Fruit fly (Drosophila melanogaster): ENCODE results near the gene RpL8.

RpL8 gene

DNA sequence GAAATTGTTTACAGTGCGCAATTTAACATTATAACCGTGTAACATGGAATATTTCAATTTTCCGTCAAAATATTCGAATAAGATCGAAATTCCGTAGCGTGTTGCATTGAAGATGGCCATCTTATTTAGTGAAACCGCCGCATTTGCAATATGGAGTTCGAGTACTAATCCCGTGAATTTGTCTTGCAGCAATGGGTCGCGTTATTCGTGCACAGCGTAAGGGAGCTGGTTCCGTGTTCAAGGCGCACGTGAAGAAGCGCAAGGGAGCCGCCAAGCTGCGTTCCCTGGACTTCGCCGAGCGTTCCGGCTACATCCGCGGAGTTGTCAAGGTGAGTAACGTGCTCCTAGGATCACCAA is 284 bp downstream of the RpL8 start:
- TF ChIP-seq Mnt (GFP tag; optimal IDR thresholded peaks at IDR 0.05) (peak; percentile 31), Crg-1 (GFP tag; optimal IDR thresholded peaks at IDR 0.05) (no peak)

DNA sequence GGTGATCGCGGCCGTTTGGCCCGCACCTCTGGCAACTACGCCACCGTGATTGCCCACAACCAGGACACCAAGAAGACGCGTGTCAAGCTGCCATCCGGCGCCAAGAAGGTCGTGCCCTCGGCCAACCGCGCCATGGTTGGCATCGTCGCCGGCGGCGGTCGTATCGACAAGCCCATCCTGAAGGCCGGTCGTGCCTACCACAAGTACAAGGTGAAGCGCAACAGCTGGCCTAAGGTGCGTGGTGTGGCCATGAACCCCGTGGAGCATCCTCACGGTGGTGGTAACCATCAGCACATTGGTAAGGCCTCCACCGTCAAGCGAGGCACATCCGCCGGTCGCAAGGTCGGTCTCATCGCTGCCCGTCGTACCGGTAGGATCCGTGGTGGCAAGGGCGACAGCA is 1.1 kb downstream of the RpL8 start:
- no peak for TF ChIP-seq Clk (GFP tag; optimal IDR thresholded peaks at IDR 0.05)
- TF ChIP-seq CG12768 (GFP tag; optimal IDR thresholded peaks at IDR 0.05): no peak
- TF ChIP-seq CG7045 (GFP tag; optimal IDR thresholded peaks at IDR 0.05): no peak
- no peak for TF ChIP-seq CG5204 (GFP tag; optimal IDR thresholded peaks at IDR 0.05)
- no peak for TF ChIP-seq bab1 (GFP tag; optimal IDR thresholded peaks at IDR 0.05)
- no peak for TF ChIP-seq CG33017 (tag; optimal IDR thresholded peaks at IDR 0.05)
- no peak for TF ChIP-seq CG7101 (tag; optimal IDR thresholded peaks at IDR 0.05)
- TF ChIP-seq Crg-1 (GFP tag; optimal IDR thresholded peaks at IDR 0.05): no peak

DNA sequence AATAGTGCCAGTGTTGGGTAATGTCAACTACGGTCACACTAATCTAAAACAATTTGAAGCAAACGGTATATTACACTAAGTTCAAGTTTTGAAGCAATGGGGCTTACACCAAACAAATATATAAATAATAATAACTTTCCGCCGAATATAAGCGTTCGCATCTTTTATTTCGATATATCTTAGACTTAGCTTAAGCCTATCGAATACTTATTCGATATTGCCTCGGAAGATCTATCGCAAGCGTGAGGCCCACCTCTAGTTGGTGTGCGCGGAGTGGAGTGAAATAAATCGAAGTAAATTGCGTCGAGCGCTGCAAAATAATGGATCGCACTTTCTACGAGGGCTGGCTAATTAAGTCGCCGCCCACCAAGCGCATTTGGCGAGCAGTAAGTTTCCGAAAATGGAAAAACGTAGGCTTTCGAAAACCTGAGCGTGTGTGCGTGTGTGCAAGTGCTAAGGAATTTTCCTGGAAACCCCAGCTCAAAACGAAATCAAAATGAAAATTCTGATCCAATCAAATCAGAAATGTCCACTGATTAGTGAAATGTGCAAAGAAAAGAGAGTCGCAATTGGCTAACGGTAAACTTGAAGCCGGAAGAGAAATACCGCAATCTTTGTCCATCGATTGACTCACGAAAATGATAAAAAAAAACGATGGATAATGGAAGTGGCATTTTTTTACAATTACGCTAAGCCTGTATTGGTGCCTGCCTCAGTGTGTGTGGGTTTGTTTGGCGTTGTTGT is 2.1 kb downstream of the RpL8 start, which contains the start of gene dos:
dos (plus strand) TSS at position 248 of the 744 bp plus-strand sequence.
- TF ChIP-seq toe (GFP tag; optimal IDR thresholded peaks at IDR 0.05) (peak; percentile 81), Hr96 (GFP tag; optimal IDR thresholded peaks at IDR 0.05) (peak; percentile 30), cnc (optimal IDR thresholded peaks at IDR 0.05) (no peak), ovo (GFP tag; optimal IDR thresholded peaks at IDR 0.05) (peak; percentile 69), CG1620 (GFP tag; optimal IDR thresholded peaks at IDR 0.05) (peak; percentile 84), CG33017 (tag; optimal IDR thresholded peaks at IDR 0.05) (peak; percentile 27), Crg-1 (GFP tag; optimal IDR thresholded peaks at IDR 0.05) (peak; percentile 76), CG12768 (GFP tag; optimal IDR thresholded peaks at IDR 0.05) (peak; percentile 4), pad (GFP tag; optimal IDR thresholded peaks at IDR 0.05) (peak; percentile 53), CG7101 (tag; optimal IDR thresholded peaks at IDR 0.05) (peak; percentile 75), bab1 (GFP tag; optimal IDR thresholded peaks at IDR 0.05) (peak; percentile 56), CG7045 (GFP tag; optimal IDR thresholded peaks at IDR 0.05) (peak; percentile 49), Mnt (GFP tag; optimal IDR thresholded peaks at IDR 0.05) (peak; percentile 72), CG5204 (GFP tag; optimal IDR thresholded peaks at IDR 0.05) (no peak), kay (GFP tag; ENCODE audit: borderline replicate concordance) (no peak), CG11617 (GFP tag; optimal IDR thresholded peaks at IDR 0.05) (peak; percentile 49), cic (GFP tag; optimal IDR thresholded peaks at IDR 0.05) (no peak), Clk (GFP tag; optimal IDR thresholded peaks at IDR 0.05) (peak; percentile 56), tj (GFP tag; optimal IDR thresholded peaks at IDR 0.05) (no peak), CG14711 (tag; optimal IDR thresholded peaks at IDR 0.05) (peak; percentile 54)

DNA sequence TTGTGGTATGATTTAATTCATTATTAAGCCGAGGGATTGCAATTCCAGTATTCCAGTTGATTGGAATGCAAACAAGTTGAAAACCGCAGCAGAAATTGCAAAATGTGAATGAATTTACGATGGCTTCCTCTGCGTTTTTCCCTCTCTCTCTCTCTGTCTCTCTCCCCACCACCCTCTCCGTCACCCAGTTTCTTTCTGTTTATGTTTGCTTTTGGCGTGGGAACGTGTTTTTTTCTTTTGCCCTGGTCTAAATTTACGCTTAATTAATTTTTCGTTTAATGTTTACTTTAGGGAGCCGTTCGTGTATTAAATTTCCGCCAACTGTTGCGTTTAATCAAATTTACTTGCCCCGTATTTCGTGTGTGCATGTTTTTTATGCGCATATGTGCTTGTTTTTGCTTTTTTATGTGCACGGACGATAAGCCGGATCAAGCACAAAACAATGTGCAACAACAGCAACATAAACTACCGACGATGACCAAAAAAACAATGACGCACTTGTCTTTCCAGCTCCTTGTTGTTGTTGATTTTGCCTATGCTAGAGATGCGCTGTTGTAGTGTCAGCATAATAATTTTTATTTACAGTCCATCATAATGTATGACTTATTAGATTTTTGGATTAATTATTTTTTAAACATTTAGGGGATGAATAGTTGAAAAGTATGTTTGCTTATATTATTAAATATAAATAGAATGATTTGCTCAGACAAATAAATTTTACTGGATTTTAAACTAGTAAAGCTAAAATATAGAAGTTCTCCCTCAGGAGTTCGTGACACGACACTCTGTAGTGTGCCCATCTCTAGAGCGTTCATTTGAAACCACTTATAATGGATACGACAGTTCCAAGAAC is 2.9 kb downstream of the RpL8 start:
- TF ChIP-seq toe (GFP tag; optimal IDR thresholded peaks at IDR 0.05) (no peak), CG7045 (GFP tag; optimal IDR thresholded peaks at IDR 0.05) (no peak), bab1 (GFP tag; optimal IDR thresholded peaks at IDR 0.05) (peak; percentile 85), cnc (optimal IDR thresholded peaks at IDR 0.05) (no peak), CG1620 (GFP tag; optimal IDR thresholded peaks at IDR 0.05) (peak; percentile 25), pad (GFP tag; optimal IDR thresholded peaks at IDR 0.05) (peak; percentile 21), Mnt (GFP tag; optimal IDR thresholded peaks at IDR 0.05) (no peak), CG11617 (GFP tag; optimal IDR thresholded peaks at IDR 0.05) (peak; percentile 57), kay (GFP tag; ENCODE audit: borderline replicate concordance) (no peak), CG14711 (tag; optimal IDR thresholded peaks at IDR 0.05) (peak; percentile 59), CG5204 (GFP tag; optimal IDR thresholded peaks at IDR 0.05) (no peak), ovo (GFP tag; optimal IDR thresholded peaks at IDR 0.05) (no peak), CG33017 (tag; optimal IDR thresholded peaks at IDR 0.05) (no peak), CG12768 (GFP tag; optimal IDR thresholded peaks at IDR 0.05) (no peak), Hr96 (GFP tag; optimal IDR thresholded peaks at IDR 0.05) (no peak), Clk (GFP tag; optimal IDR thresholded peaks at IDR 0.05) (no peak), CG7101 (tag; optimal IDR thresholded peaks at IDR 0.05) (peak; percentile 77), tj (GFP tag; optimal IDR thresholded peaks at IDR 0.05) (peak; percentile 98), Crg-1 (GFP tag; optimal IDR thresholded peaks at IDR 0.05) (peak; percentile 38), cic (GFP tag; optimal IDR thresholded peaks at IDR 0.05) (peak; percentile 91)

DNA sequence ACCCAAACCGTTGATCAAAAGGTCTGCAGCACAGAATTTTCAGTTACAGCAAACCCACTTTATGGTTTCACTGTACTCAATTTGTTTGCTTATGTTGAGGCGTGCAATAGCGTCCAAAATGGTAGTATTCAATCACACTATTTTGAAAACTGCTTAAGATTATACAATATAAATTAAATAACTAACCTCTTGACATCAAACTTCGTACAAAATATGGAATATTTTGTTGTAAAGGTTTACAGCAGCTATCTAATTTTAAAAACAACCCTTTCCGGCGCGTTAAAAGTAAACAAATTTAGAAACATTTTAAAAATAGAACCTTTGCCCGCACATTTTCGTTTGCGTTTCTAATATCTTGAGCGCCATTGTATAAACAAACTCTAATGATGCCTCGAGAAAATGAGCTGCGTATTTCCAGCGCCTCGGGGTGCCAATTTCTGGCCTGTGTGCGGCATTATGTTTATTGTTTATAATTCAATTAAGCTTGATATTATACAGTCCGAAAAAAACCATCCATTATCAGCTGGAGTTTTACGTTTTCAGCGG is 3.6 kb downstream of the RpL8 start:
- TF ChIP-seq CG7045 (GFP tag; optimal IDR thresholded peaks at IDR 0.05): no peak
- TF ChIP-seq kay (GFP tag; ENCODE audit: borderline replicate concordance): peak; percentile 35

DNA sequence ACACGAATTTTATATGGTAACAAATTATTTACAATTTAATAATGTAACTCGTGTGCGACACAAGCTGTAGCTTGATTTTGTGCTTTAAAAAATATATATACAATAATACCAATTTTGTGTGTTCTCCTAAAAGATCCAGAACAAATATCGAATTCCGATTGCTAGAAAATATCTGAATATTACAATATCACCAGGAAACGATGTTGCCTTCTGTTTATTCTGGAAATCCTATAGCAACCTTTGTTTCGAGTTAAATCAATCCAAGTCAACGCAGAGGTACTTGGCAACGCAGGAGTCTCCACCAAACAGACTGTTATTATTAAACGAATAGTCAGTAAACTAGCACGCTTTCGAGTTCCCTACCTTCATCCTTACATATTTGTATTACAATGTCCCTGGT is 8.2 kb downstream of the RpL8 start, which contains the start of gene CG16984:
CG16984 (plus strand) TSS at position 301 of the 400 bp plus-strand sequence.
- no peak for TF ChIP-seq CG7101 (tag; optimal IDR thresholded peaks at IDR 0.05)
- TF ChIP-seq kay (GFP tag; ENCODE audit: borderline replicate concordance): peak; percentile 62

Data from whole organism, adult.